Worm (Caenorhabditis elegans): ENCODE results near the gene sre-6.

The sre-6 gene

ce11 chrV:10727651-10728050 lies 34.9 kb downstream of the sre-6 start (continued):
- TF ChIP-seq nhr-20 (tag; optimal IDR thresholded peaks at IDR 0.05) (peak; percentile 52), lsy-2 (tag; optimal IDR thresholded peaks at IDR 0.05) (peak in 1 of 2 experiments; percentile 26), nhr-28 (tag; optimal IDR thresholded peaks at IDR 0.05) (no peak), F16B12.6 (tag; optimal IDR thresholded peaks at IDR 0.05) (no peak), lin-35 (GFP tag; optimal IDR thresholded peaks at IDR 0.05) (peak in 1 of 2 experiments; percentile 6), C16A3.4 (tag; optimal IDR thresholded peaks at IDR 0.05) (peak; percentile 12), efl-1 (optimal IDR thresholded peaks at IDR 0.05) (peak in 1 of 2 experiments; percentile 2), efl-1 (GFP tag; optimal IDR thresholded peaks at IDR 0.05 in 1 of 2) (peak in 1 of 2 experiments; percentile 76), zip-4 (GFP tag; optimal IDR thresholded peaks at IDR 0.05) (no peak), lin-39 (tag; optimal IDR thresholded peaks at IDR 0.05) (peak; percentile 92), unc-86 (tag; optimal IDR thresholded peaks at IDR 0.05) (no peak), snu-23 (GFP tag; optimal IDR thresholded peaks at IDR 0.05) (peak; percentile 38), xbp-1 (tag; optimal IDR thresholded peaks at IDR 0.05) (no peak), ceh-82 (tag; optimal IDR thresholded peaks at IDR 0.05) (no peak), isw-1 (GFP tag; IDR thresholded peaks at IDR 0.05) (no peak), unc-30 (tag; optimal IDR thresholded peaks at IDR 0.05) (no peak)

ce11 chrV:10726691-10727090 lies 35.9 kb downstream of the sre-6 start:
- TF ChIP-seq jun-1 (tag; optimal IDR thresholded peaks at IDR 0.05) (peak; percentile 53), nhr-20 (tag; optimal IDR thresholded peaks at IDR 0.05) (peak; percentile 78), lin-35 (GFP tag; optimal IDR thresholded peaks at IDR 0.05) (peak in 1 of 2 experiments; percentile 39), blmp-1 (tag; optimal IDR thresholded peaks at IDR 0.05) (peak; percentile 64), lin-14 (GFP tag; optimal IDR thresholded peaks at IDR 0.05) (peak; percentile 63), dpl-1 (GFP tag; optimal IDR thresholded peaks at IDR 0.05) (peak in 1 of 3 experiments; percentile 1), fkh-4 (tag; optimal IDR thresholded peaks at IDR 0.05; ENCODE audit: borderline replicate concordance) (no peak), snu-23 (GFP tag; optimal IDR thresholded peaks at IDR 0.05) (peak; percentile 11), nhr-77 (tag; optimal IDR thresholded peaks at IDR 0.05) (peak; percentile 46), elt-3 (tag; optimal IDR thresholded peaks at IDR 0.05) (peak in 1 of 6 experiments; percentile 23), rnt-1 (tag; optimal IDR thresholded peaks at IDR 0.05) (peak; percentile 10), egl-13 (tag; optimal IDR thresholded peaks at IDR 0.05) (no peak), nhr-19 (GFP tag; conservative IDR thresholded peaks at IDR 0.05) (0 out of 2 replicates have a peak, but pooled peaks have one; percentile 6), fkh-8 (tag; optimal IDR thresholded peaks at IDR 0.05) (no peak), lsy-2 (tag; optimal IDR thresholded peaks at IDR 0.05) (peak in 1 of 2 experiments; percentile 7), elt-2 (tag; optimal IDR thresholded peaks at IDR 0.05) (peak; percentile 96), nhr-71 (tag; optimal IDR thresholded peaks at IDR 0.05) (peak; percentile 64), efl-1 (optimal IDR thresholded peaks at IDR 0.05) (no peak), efl-1 (GFP tag; optimal IDR thresholded peaks at IDR 0.05 in 1 of 2) (peak in 1 of 2 experiments; percentile 91), nhr-84 (tag; optimal IDR thresholded peaks at IDR 0.05) (no peak), aha-1 (tag; optimal IDR thresholded peaks at IDR 0.05) (no peak), Y116A8C.19 (tag; optimal IDR thresholded peaks at IDR 0.05; ENCODE audit: borderline replicate concordance) (no peak), tbx-2 (tag; optimal IDR thresholded peaks at IDR 0.05) (peak; percentile 70), mdl-1 (tag; optimal IDR thresholded peaks at IDR 0.05) (peak in 1 of 2 experiments; percentile 70), nhr-90 (tag; optimal IDR thresholded peaks at IDR 0.05; ENCODE audit: poor library complexity) (peak; percentile 19), hlh-17 (GFP tag; optimal IDR thresholded peaks at IDR 0.05; ENCODE audit: borderline replicate concordance) (no peak), nhr-85 (tag) (peak; percentile 73)

ce11 chrV:10725424-10725951 lies 37.1 kb downstream of the sre-6 start:
- TF ChIP-seq nhr-71 (tag; optimal IDR thresholded peaks at IDR 0.05) (peak; percentile 30), nhr-85 (tag) (peak; percentile 62), lin-13 (GFP tag; optimal IDR thresholded peaks at IDR 0.05) (no peak), unc-130 (tag; optimal IDR thresholded peaks at IDR 0.05) (peak; percentile 21), lin-35 (GFP tag; optimal IDR thresholded peaks at IDR 0.05) (peak in 1 of 2 experiments; percentile 31), efl-3 (GFP tag; optimal IDR thresholded peaks at IDR 0.05) (no peak), hlh-4 (tag; optimal IDR thresholded peaks at IDR 0.05) (no peak), lin-39 (tag; optimal IDR thresholded peaks at IDR 0.05) (no peak), blmp-1 (tag; optimal IDR thresholded peaks at IDR 0.05) (peak; percentile 53), nhr-20 (tag; optimal IDR thresholded peaks at IDR 0.05) (peak; percentile 12), mdl-1 (tag; optimal IDR thresholded peaks at IDR 0.05) (peak in 1 of 2 experiments; percentile 26), lin-14 (GFP tag; optimal IDR thresholded peaks at IDR 0.05) (peak; percentile 10), vab-15 (tag; optimal IDR thresholded peaks at IDR 0.05) (no peak), nhr-19 (GFP tag; conservative IDR thresholded peaks at IDR 0.05) (no peak), pqm-1 (tag; optimal IDR thresholded peaks at IDR 0.05) (no peak), hlh-17 (GFP tag; optimal IDR thresholded peaks at IDR 0.05; ENCODE audit: borderline replicate concordance) (no peak), lir-3 (tag; optimal IDR thresholded peaks at IDR 0.05; ENCODE audit: poor library complexity) (no peak), efl-1 (optimal IDR thresholded peaks at IDR 0.05) (no peak), efl-1 (GFP tag; optimal IDR thresholded peaks at IDR 0.05 in 1 of 2) (peak in 1 of 2 experiments; percentile 63)
